Worm (Caenorhabditis elegans): ENCODE data around the gene srz-71.

ce11 chrIV:16323373-16323772, 9.3 kb upstream of the srz-71 start, which contains the start of gene srz-104:
- no peak for TF ChIP-seq ztf-29 (GFP tag; IDR thresholded peaks at IDR 0.05)
- TF ChIP-seq tab-1 (GFP tag; IDR thresholded peaks at IDR 0.05): no peak
- TF ChIP-seq ref-1 (GFP tag; conservative IDR thresholded peaks at IDR 0.05): no peak
- TF ChIP-seq flt-1 (GFP tag; IDR thresholded peaks at IDR 0.05): no peak
- TF ChIP-seq cog-1 (tag; optimal IDR thresholded peaks at IDR 0.05): no peak
- TF ChIP-seq klf-2 (GFP tag; conservative IDR thresholded peaks at IDR 0.05): no peak
- no peak for TF ChIP-seq T22C8.4 (GFP tag; IDR thresholded peaks at IDR 0.05)
- TF ChIP-seq ztf-23 (GFP tag; IDR thresholded peaks at IDR 0.05): no peak
